Worm (Caenorhabditis elegans) whole organism, L1 larva: ENCODE results near the gene T20B3.1.

Source experiments
- ceh-82 ChIP-seq, 3 experiments: fragments of 150-350 bp in 1 of 3; sonication (generic microtip) in 2 of 3; optimal IDR thresholded peaks; 2 replicates each; lab custom pipeline; 2014 to 2017; ENCODE audit warnings: missing biosample characterization in 3 of 3, missing genetic modification characterization in 3 of 3
- dpl-1 ChIP-seq, 3 experiments: fragments of 150-350 bp in 2 of 3; sonication (generic microtip) in 1 of 3; optimal IDR thresholded peaks; 2 replicates each; lab custom pipeline; 2014 to 2017; ENCODE audit warnings: missing biosample characterization in 3 of 3, missing genetic modification characterization in 3 of 3, missing genetic modification reagents in 3 of 3
- elt-3 ChIP-seq, 6 experiments: fragments of 150-350 bp in 1 of 6; sonication (generic microtip); optimal IDR thresholded peaks; 2 replicates each; lab custom pipeline; 2017 to 2018; ENCODE audit warnings: missing biosample characterization in 6 of 6, missing genetic modification characterization in 6 of 6, inconsistent platforms in 1 of 6
- isw-1 ChIP-seq: fragments of 200-800 bp; sonication (Bioruptor generic); IDR thresholded peaks from 2 replicates; pipeline ENCODE4 v1.3.6; 2022; ENCODE audit warnings: missing genetic modification characterization, missing compliant biosample characterization
- mab-9 ChIP-seq: fragments of 200-800 bp; sonication (Bioruptor generic); IDR thresholded peaks from 2 replicates; pipeline ENCODE4 v1.3.6; 2022; ENCODE audit warnings: missing genetic modification reagents, missing genetic modification characterization, missing compliant biosample characterization
- mep-1 ChIP-seq: fragments of 150-350 bp; optimal IDR thresholded peaks from 2 replicates; lab custom pipeline; 2014; ENCODE audit warnings: missing biosample characterization, missing genetic modification characterization
- nhr-85 ChIP-seq: sonication (generic microtip); peaks from one replicate; lab custom pipeline; 2016; ENCODE audit warnings: missing genetic modification characterization, inconsistent platforms, missing compliant biosample characterization
- tlp-1 ChIP-seq: fragments of 150-350 bp; optimal IDR thresholded peaks from 2 replicates; lab custom pipeline; 2014; ENCODE audit warnings: missing biosample characterization, missing genetic modification characterization
- ztf-11 ChIP-seq, 2 experiments: sonication (generic microtip); optimal IDR thresholded peaks; 2 replicates each; lab custom pipeline; 2016 to 2017; ENCODE audit warnings: missing genetic modification characterization in 2 of 2, missing biosample characterization in 1 of 2, missing compliant biosample characterization in 1 of 2

- TF ChIP-seq elt-3 (tag; optimal IDR thresholded peaks at IDR 0.05; lab: Kevin White, UChicago) (no peak), dpl-1 (GFP tag; optimal IDR thresholded peaks at IDR 0.05; lab: Kevin White, UChicago) (no peak), mab-9 (GFP tag; lab: Robert Waterston, UW) (no peak), ceh-82 (tag; optimal IDR thresholded peaks at IDR 0.05; lab: Kevin White, UChicago) (no peak), nhr-85 (tag; lab: Kevin White, UChicago) (no peak), mep-1 (no peak), isw-1 (GFP tag; lab: Robert Waterston, UW) (no peak), tlp-1 (tag; lab: Kevin White, UChicago) (no peak), ztf-11 (tag; optimal IDR thresholded peaks at IDR 0.05; lab: Kevin White, UChicago) (no peak)
Observed at ce11 chrV:16829396-16829795, 14.0 kb downstream of the T20B3.1 start, which contains the start of gene srh-214.
